Fruit fly (Drosophila melanogaster): ENCODE measurements around the gene CG42369.

Gene CG42369

DNA sequence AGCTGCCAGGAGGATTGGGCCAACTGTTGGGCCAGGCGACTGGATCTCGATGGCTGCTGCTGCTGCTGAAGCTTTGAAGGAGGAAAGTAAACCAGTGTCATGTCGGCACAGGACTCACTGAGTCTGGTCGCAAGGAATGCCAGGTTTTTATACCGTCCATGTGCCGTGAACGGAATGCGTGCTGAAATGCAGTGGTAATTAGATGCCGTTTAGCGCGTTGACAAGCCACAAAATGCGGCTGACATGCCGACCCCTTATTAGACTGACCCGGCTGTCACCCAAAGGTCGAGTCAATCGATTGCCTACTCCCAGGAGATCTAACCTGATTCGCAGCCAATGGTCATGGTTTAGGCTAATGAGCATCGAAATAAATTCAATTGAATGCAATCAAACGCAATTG lies 42.8 kb downstream of the CG42369 start, which contains the start of gene ppk7:
Gene ppk7, minus strand, starts transcription at position 101 of the 400 bp plus-strand sequence.
- no peak for TF ChIP-seq CG8478 (optimal IDR thresholded peaks at IDR 0.05)
- TF ChIP-seq pan (optimal IDR thresholded peaks at IDR 0.05) = no peak
- no peak for TF ChIP-seq psq (optimal IDR thresholded peaks at IDR 0.05)

- TF ChIP-seq Dll (optimal IDR thresholded peaks at IDR 0.05) = no peak
- no peak for TF ChIP-seq pan (optimal IDR thresholded peaks at IDR 0.05)
- TF ChIP-seq EcR (GFP tag; optimal IDR thresholded peaks at IDR 0.05) = no peak
- no peak for TF ChIP-seq psq (optimal IDR thresholded peaks at IDR 0.05)
These were observed 45.3 kb downstream of the CG42369 start for dm6 chr2L:6351809-6352182.

DNA sequence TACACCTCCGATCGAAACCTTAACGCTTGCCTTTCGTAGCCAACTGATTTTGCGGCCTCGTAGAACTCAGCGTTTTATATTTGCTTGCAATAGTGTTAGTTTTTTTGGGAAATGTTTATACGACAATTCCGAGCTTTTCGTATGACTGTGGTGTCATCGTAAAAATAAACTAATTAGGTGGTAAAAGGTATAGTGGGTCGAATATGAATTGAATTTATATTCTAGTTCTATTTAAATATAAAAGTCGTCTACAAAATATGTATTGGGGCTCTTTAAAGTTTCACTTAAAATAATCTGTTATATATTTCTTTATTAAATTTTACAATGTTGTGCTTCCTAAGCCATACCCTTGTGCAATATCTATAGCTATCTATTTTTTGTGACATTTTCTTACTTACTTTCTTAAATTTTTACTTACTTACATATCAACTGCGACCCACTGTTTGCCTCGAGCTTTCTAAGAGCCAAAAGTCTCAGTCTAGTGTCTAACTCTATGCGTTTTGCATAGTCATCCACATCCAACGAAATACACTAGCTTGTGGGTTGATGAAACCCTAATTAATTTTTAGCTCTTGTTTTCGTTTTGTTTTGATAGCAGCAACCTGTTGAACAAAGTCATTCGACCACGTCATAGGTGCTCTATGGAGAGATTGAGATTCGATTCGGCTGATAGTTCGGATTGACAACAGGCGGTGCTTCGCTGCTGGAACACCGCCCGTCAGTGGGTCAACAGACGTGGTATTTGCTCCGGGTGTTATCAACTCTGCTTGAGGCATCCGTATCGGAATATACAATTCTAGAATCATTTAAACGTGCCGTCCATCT lies 45.9 kb downstream of the CG42369 start, which contains the start of gene CG9498:
Gene CG9498, minus strand, starts transcription at position 51 of the 825 bp plus-strand sequence.
- TF ChIP-seq Dll (optimal IDR thresholded peaks at IDR 0.05) = no peak
- no peak for TF ChIP-seq pan (optimal IDR thresholded peaks at IDR 0.05)
- no peak for TF ChIP-seq CG8478 (optimal IDR thresholded peaks at IDR 0.05)
- TF ChIP-seq usp (GFP tag; optimal IDR thresholded peaks at IDR 0.05) = no peak
- TF ChIP-seq psq (optimal IDR thresholded peaks at IDR 0.05) = no peak
- TF ChIP-seq EcR (GFP tag; optimal IDR thresholded peaks at IDR 0.05) = no peak

- TF ChIP-seq CG8478 (optimal IDR thresholded peaks at IDR 0.05) (no peak), psq (optimal IDR thresholded peaks at IDR 0.05) (no peak), Dll (optimal IDR thresholded peaks at IDR 0.05) (no peak), usp (GFP tag; optimal IDR thresholded peaks at IDR 0.05) (no peak), pan (optimal IDR thresholded peaks at IDR 0.05) (no peak), EcR (GFP tag; optimal IDR thresholded peaks at IDR 0.05) (no peak)
These were observed 48.7 kb downstream of the CG42369 start, which contains the start of gene CG9497 for dm6 chr2L:6348327-6348726. Gene CG9497 (minus strand): TSS chr2L:6348427.

All from whole organism.